Worm (Caenorhabditis elegans) whole organism, L3 larva: ENCODE data around the gene cyp-34A7.

Source experiments
- egl-27 ChIP-seq: sonication (generic microtip); optimal IDR thresholded peaks from 4 replicates; lab custom pipeline; 2017; ENCODE audit warnings: missing biosample characterization, missing genetic modification reagents, missing genetic modification characterization
- fkh-10 ChIP-seq: sonication (generic microtip); optimal IDR thresholded peaks from 2 replicates; lab custom pipeline; 2017; ENCODE audit warnings: missing biosample characterization, missing genetic modification reagents, missing genetic modification characterization
- fkh-2 ChIP-seq: fragments of 150-350 bp; optimal IDR thresholded peaks from 2 replicates; lab custom pipeline; 2014; ENCODE audit warnings: missing biosample characterization, missing genetic modification reagents, missing genetic modification characterization
- fos-1 ChIP-seq: fragments of 150-350 bp; optimal IDR thresholded peaks from 2 replicates; lab custom pipeline; 2014; ENCODE audit warnings: missing biosample characterization, missing genetic modification characterization
- jun-1 ChIP-seq: fragments of 150-350 bp; optimal IDR thresholded peaks from 2 replicates; lab custom pipeline; 2014; ENCODE audit warnings: missing biosample characterization, missing genetic modification reagents, missing genetic modification characterization
- nfya-1 ChIP-seq: sonication (generic microtip); optimal IDR thresholded peaks from 2 replicates; lab custom pipeline; 2017; ENCODE audit warnings: missing genetic modification characterization, mild to moderate bottlenecking, missing compliant biosample characterization, antibody characterized with exemption, moderate library complexity; ENCODE audit not compliant: insufficient read depth
- nhr-11 ChIP-seq: fragments of 150-350 bp; optimal IDR thresholded peaks from 2 replicates; lab custom pipeline; 2014; ENCODE audit warnings: missing biosample characterization, missing genetic modification characterization
- nhr-237 ChIP-seq: fragments of 150-350 bp; optimal IDR thresholded peaks from 2 replicates; lab custom pipeline; 2014; ENCODE audit warnings: missing biosample characterization, missing genetic modification characterization
- nhr-76 ChIP-seq: fragments of 150-350 bp; sonication (generic microtip); optimal IDR thresholded peaks from 5 replicates; lab custom pipeline; 2014; ENCODE audit warnings: missing biosample characterization, missing genetic modification characterization
- nhr-77 ChIP-seq: fragments of 150-350 bp; optimal IDR thresholded peaks from 2 replicates; lab custom pipeline; 2014; ENCODE audit warnings: missing biosample characterization, missing genetic modification characterization
- pqm-1 ChIP-seq: fragments of 150-350 bp; optimal IDR thresholded peaks from 2 replicates; lab custom pipeline; 2017; ENCODE audit warnings: missing biosample characterization, missing genetic modification characterization, inconsistent platforms
- skn-1 ChIP-seq: fragments of 150-350 bp; optimal IDR thresholded peaks from 2 replicates; lab custom pipeline; 2014; ENCODE audit warnings: missing biosample characterization, missing genetic modification characterization
- snpc-4 ChIP-seq: fragments of 150-350 bp; optimal IDR thresholded peaks from 2 replicates; lab custom pipeline; 2014; ENCODE audit warnings: missing biosample characterization, missing genetic modification characterization
- ztf-11 ChIP-seq: fragments of 150-350 bp; optimal IDR thresholded peaks from 2 replicates; lab custom pipeline; 2014; ENCODE audit warnings: missing biosample characterization, missing genetic modification characterization

- TF ChIP-seq egl-27 (tag; lab: Kevin White, UChicago) (no peak), skn-1 (tag; lab: Kevin White, UChicago) (no peak), ztf-11 (no peak), fkh-10 (no peak), fkh-2 (no peak), nhr-237 (tag; lab: Kevin White, UChicago) (no peak), pqm-1 (tag; lab: Kevin White, UChicago) (no peak), snpc-4 (tag; lab: Kevin White, UChicago) (no peak), nhr-11 (tag; lab: Kevin White, UChicago) (no peak), jun-1 (no peak), nhr-76 (tag; lab: Kevin White, UChicago) (no peak), fos-1 (tag; lab: Kevin White, UChicago) (no peak), nfya-1 (no peak), nhr-77 (tag; lab: Kevin White, UChicago) (no peak)
These were observed 46.6 kb upstream of the cyp-34A7 start, which contains the start of gene srh-4 for ce11 chrV:4010170-4010569.
